Fruit fly (Drosophila melanogaster) whole organism, larva: ENCODE data around the gene galene.

Experiments
- noc ChIP-seq: fragments of 200-800 bp; sonication (Bioruptor generic); optimal IDR thresholded peaks from 3 replicates; lab custom pipeline; 2019; ENCODE audit warnings: missing biosample characterization, mild to moderate bottlenecking, missing genetic modification characterization, moderate library complexity

The galene gene

DNA sequence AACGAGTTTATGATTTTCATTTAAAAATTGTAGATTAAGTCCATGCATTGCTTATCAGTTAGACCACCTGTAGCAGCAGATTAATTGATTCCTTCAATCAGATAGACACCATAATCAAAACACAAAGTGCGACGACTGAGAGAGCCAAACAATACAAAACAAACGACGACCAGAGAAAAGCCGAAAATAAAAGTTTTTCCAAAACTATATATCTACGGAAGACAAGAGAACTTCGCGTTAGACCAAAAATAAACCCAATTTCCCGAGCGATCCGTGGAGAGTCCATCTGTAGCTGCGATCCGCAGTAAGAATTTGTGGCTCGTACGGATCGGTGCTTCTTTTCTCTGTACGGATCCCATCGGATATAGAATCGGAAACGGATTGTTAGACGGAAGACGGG, at the start of gene galene:
galene (plus strand) TSS at position 301 of the 400 bp plus-strand sequence.
- TF ChIP-seq noc (tag; lab: Kevin White, UChicago): no peak

DNA sequence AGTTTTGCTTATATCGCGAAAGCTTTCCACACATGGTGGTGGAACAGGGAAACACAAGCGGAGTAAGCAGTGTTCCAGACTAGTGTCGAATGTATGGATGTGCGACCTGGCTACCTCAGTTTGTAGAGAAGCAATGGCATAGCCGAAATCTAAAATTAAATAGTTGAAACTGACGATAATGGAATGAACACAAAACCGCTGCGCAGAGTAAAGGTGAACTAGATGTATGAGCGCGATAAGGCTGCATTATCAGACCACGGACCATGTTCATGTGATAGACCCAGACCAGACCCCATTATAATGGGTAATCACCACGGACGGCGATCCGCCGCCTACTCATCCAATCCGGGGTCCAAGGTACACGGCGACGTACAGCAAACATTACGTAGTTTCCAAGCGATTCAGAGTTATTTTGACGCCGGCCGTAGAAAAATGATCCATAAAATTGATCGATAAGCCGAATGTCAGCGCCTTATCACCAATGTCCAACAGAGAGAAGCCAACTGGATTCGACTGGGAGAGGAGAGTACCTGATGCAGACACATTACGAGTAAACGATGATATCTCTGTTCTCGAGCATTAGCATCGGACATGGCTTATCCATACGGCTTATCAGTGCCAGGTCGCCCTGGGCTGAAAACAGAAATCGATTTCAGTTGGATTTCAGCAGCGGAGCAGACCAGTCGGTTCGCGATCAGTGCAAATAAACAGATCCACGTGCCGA, 46.4 kb upstream of the galene start, which contains the start of gene CG13912:
CG13912 (plus strand) TSS at position 653 of the 724 bp plus-strand sequence.
- peak; percentile 78 for TF ChIP-seq noc (tag; lab: Kevin White, UChicago)

DNA sequence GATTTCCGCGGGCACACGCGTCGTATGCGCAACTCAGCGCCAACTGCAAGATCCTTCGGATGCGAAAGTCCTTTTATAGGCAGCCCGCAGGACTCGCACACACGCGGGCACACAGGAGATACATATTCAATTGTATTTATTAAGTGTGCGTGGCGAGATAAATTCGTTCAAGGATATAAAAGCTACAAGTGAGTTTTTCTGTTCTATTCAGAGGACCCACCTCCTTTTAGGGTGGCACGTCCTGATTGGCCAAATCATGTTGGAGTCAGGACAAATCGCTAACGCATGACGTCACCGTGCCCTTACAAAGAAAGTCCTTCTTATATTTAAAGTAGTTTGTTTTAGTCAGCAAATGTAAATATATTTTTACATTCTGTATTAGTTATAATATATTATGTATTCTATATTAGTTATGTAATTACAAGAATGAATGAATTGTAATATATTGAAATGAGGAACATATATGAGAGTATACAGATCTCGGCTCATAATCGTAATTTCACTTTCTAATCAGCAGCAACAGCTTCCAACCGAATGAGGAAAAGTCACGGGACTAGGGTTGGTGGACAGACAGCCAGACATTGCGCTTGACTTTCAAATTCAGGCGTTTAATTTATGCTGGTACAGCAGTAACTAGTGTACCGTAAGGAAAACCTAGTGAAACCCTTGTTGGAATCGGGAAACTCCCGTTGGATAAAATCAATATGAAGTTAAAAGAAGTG, 42.2 kb upstream of the galene start, which contains the start of gene Trhn:
Trhn (minus strand) TSS at position 51 of the 722 bp plus-strand sequence.
- no peak for TF ChIP-seq noc (tag; lab: Kevin White, UChicago)

DNA sequence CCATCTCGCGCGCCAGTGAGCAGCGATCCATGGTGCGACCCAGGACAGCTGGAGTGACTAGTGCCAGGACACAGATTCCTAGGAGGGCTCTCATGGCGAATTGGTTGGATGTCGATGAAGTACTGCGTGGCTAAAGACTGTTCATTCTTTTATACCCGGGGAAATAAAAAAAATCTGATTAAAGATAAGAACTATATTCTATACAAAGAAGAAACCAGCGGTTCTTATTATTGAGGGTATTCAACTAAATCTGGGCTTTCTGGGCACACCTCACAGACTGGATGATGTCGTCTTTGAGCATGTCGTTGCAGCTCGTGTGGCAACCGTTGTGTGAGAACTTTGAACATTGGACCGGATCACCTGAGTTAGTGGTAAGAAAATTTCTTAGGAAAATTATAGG, 40.3 kb upstream of the galene start, which contains the start of gene LysX:
LysX (minus strand) TSS at position 101 of the 400 bp plus-strand sequence.
- no peak for TF ChIP-seq noc (tag; lab: Kevin White, UChicago)

DNA sequence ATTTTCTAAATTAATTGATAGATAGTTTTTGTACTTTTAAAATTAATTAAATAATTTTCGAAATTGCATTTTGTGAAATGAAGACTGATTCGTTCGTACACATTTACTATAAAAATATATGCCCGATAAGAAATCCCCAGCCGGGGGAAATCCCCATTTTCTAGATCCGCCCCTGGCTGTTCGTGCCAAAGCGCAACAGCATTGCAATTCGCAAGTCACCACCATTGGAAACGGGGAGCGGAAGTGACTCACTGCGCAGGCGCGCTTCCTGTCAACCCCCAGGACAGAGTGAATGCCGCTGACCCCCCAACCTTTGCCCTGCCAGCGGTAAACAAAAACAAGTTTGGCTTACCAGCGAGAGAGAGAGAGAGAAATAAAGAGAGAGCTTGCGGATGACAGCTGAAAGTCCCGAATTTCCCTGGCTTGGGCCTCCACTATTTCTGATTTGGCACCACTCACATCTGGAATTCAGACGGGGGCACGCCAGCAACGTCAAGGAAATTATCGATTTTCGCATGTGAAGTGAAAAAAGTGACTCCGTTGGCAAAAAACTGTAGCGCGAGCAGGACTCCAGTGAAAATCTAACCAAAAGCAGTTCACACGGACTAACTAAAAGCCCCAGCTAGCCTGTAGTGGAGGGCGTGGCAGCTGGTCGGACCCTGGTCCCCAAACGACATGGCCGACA, 39.5 kb upstream of the galene start, which contains the start of gene Aplip1:
Aplip1 (plus strand) TSS at position 450 of the 685 bp plus-strand sequence.
- no peak for TF ChIP-seq noc (tag; lab: Kevin White, UChicago)

DNA sequence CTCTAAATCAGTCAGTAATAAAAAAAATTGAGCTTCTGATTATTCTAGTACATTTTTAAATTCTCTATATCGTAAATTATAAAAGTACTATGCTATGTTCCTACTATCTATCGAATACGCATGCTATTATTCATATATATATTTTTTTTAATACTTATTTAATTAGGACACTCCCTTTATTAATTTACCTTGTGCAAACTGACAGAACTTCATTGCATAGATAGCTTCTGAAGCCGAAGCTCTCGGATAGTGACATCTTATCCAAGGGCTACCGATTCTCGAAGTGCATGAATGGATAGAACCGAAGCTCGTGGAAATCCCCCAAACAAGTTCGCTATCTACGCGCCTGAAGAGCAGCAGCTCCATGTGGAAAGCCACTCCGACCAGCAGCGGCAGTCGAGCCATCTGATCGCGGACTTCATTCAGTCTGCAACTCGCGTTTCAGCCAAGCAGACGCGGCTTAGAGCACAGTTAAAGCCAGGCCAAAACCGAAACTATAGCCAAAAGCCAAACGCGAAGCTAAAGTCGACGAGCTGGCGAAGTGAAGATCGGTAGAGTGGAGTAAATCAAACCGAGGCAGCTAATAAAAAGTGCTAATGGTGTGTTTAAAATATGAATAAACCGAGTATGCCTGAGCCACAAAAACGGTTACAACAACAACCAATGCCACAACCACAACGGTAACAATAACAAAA, 35.0 kb upstream of the galene start, which contains the start of gene mwh:
mwh (plus strand) TSS at position 430 of the 695 bp plus-strand sequence.
- TF ChIP-seq noc (tag; lab: Kevin White, UChicago): no peak

DNA sequence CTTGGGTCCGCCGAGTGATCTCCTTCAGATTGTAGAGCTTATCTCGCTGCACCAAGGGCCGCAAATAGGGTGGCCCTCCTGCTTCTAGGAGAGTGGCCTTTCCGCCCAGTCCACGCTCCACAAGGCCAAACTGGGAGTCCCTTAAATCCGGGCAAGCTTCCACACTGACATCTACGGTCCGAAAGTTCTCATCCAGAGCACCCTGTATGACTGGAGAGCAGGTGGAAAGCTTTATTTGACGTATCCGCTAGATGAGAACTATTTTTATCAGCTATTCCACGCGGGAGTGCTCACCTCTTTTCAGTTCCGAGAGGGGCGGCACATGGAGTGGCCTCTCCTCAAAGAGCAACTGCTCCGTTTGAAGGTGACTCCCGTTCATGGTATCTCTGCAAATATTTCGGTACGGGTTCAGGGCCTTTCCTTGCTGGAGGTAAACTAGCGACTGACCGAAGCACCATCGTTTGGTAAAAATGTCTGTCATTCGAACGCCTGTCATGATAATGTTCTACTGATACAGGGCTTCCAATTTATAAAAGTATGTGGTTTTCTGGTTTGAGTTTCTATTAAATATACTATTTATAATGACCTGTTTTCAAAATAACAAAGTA, 32.8 kb upstream of the galene start, which contains the start of gene meep:
meep (minus strand) TSS at position 449 of the 608 bp plus-strand sequence.
- peak; percentile 19 for TF ChIP-seq noc (tag; lab: Kevin White, UChicago)

DNA sequence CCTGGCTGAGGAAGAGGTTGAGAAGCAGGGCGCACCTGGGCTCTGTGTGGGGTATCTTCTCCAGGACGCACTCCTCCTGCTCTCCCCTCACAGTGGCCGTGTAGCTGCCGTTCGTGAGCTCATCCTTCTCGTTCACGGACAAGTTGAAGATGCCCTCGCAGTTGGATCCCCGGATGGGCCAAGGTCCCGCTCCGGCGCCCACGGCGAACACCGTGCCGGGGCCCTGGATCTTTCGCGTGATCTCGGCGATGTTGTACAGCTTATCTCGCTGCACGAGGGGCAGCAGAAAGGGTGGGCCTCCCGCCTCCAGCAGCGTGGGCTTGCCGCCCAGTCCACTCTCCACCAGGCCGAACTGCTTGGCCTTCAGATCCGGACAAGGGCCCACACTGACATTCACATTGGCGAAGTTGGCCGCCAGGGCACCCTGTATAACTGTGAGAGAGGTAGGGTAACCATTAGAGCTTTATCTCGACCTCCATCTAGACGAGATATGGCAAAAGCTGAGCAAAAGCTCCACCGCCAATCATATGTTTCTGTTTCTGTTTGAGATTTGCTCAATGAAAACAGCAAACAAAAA, 31.6 kb upstream of the galene start:
- no peak for TF ChIP-seq noc (tag; lab: Kevin White, UChicago)

DNA sequence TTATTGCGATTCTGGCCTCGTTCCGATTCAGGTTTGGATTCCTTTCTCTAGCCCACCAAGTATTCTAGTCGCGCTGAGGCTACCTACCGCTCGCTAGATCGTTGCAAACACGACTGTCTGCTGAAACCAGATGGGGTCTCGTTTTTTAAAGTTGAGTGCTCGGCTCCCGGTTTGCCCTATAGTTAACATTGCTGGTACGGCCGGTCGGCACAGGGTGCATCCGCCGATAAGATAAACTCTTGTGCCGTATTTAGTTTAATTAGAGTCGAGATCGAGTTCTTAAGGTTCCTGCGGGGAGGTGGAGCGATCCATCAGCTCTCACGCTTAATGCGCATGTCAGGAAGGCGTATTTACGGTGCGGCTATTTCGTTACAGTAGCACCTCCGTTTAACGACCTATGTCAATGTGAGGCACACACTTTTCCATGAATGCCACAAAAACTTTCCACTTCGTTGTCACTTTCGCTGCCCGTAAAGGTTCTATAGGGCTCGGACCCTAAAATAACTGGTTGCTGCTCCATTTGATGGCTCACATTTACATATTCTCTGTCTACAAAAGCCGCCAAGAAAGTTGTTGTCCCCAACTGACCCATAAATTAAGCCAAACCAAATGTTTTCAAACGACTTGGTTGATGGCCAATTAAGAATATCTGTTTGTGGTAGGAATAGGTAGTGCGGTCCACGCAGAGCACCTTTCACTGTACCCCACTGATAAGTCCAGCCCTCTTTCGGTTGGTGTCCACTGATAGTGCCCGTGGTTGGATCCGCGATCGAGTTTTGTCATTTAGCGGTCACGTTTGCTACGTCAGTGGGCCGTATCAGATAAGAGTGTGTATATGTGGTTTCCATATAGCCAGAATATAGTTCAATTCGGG, 30.6 kb upstream of the galene start, which contains the start of gene CG9119:
CG9119 (minus strand) TSS at position 122 of the 874 bp plus-strand sequence.
- peak; percentile 96 for TF ChIP-seq noc (tag; lab: Kevin White, UChicago)

DNA sequence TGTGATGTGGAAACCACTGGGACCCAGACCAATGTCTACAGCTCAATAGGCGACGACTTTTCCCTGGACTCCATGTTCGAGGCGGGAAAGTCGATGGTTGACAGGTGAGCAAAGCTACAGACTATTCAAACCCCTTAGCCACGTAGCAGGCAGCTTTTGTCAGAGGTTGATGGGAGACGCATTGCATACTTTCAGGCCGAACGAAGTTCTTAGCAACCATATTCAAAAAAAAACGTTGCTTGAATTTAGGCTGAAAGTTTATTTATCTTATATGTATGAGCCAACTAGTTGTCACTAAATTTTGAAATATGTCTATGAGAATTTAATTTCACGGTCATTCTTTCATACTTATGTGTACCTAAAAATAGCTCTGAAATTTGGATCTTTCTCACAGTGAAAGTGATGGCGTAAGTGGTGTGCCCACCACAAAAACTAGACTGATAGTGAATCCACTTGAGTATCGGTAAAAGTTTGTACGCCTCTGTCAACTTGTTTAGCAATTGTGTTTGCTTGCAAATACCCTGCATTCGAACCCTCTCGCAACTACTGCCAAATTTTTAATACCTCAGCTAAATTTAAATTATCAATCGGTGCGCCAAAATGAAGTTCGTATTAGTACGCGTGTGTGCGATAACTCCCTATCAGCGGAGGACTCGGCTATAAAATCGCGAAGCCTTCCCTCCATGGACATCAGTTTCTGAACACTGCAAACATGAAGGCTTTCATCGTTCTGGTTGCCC, 28.7 kb upstream of the galene start, which contains the start of gene LysB:
LysB (plus strand) TSS at position 690 of the 740 bp plus-strand sequence.
- TF ChIP-seq noc (tag; lab: Kevin White, UChicago): no peak

DNA sequence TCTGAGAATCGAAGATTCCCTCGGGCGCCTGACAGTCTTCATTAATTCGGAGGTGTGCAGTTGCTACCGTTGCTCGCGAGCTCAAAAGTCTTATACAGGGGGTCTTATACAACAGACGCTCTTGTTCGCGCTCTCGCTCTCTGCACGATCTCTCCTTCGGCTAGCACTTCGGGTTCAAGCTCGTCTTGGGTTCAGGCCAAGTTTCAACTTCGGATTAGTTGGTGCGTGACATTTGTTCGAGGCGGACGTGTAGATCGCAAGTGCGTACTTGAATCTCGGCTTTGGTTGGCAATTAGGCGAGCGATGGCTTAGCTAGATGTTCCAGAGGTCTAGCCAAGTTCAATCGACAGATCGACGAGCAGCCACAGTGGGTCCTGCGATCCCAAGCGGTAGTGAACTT, 27.3 kb upstream of the galene start:
- no peak for TF ChIP-seq noc (tag; lab: Kevin White, UChicago)

DNA sequence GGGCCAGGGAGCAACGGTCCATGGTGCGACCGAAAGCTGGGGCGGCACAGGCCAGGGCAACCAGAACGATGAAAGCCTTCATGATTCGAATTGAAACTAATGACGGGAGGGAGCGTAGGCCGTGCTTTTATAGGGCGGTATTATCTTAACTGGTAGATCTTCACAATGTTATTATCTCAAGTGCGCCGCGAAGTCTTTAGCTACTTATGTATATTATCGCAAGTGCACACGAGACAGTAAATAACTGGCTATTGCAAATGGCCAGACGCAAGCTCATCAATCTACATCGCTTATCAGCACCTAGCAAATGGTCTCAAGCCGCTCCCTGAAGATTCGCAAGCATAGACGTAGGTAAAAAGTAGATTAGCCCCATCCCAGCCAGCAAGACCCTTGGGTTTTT, 24.4 kb upstream of the galene start, which contains the start of gene LysD:
LysD (minus strand) TSS at position 101 of the 400 bp plus-strand sequence.
- no peak for TF ChIP-seq noc (tag; lab: Kevin White, UChicago)
